Fruit fly (Drosophila melanogaster) whole organism, wandering third instar larva: ENCODE results near the gene CG9458.

ENCODE experiments used
- Abd-B ChIP-seq: fragments of >200 bp; optimal IDR thresholded peaks from 2 replicates; lab custom pipeline; 2017; ENCODE audit warnings: missing biosample characterization, missing genetic modification characterization
- CG32264 ChIP-seq: fragments of 200-800 bp; sonication (Bioruptor generic); optimal IDR thresholded peaks from 2 replicates; lab custom pipeline; 2016; ENCODE audit warnings: missing biosample characterization, missing genetic modification characterization
- CG9705 ChIP-seq: fragments of 200-800 bp; sonication (Bioruptor generic); optimal IDR thresholded peaks from 2 replicates; lab custom pipeline; 2018; ENCODE audit warnings: missing biosample characterization, mild to moderate bottlenecking, missing genetic modification characterization
- CrebA ChIP-seq: fragments of 200-800 bp; sonication (Bioruptor generic); optimal IDR thresholded peaks from 2 replicates; lab custom pipeline; 2016; ENCODE audit warnings: missing biosample characterization, mild to moderate bottlenecking, missing genetic modification characterization, borderline replicate concordance
- Dif ChIP-seq: fragments of 200-275, 200-300 bp; sonication (Bioruptor generic); optimal IDR thresholded peaks from 2 replicates; lab custom pipeline; 2018; ENCODE audit warnings: missing biosample characterization, missing genetic modification characterization; ENCODE audit not compliant: partially characterized antibody
- GATAd ChIP-seq: sonication (Bioruptor generic); optimal IDR thresholded peaks from 2 replicates; lab custom pipeline; 2016; ENCODE audit warnings: missing biosample characterization, missing genetic modification characterization
- HLH106 ChIP-seq: fragments of 200-800 bp; optimal IDR thresholded peaks from 3 replicates; lab custom pipeline; 2019; ENCODE audit warnings: missing biosample characterization, mild to moderate bottlenecking, missing genetic modification characterization, moderate library complexity
- Hnf4 ChIP-seq: fragments of 200-800 bp; sonication (Bioruptor generic); optimal IDR thresholded peaks from 2 replicates; lab custom pipeline; 2016; ENCODE audit warnings: missing biosample characterization, mild to moderate bottlenecking, missing genetic modification characterization
- Hr78 ChIP-seq: fragments of >200 bp; optimal IDR thresholded peaks from 2 replicates; lab custom pipeline; 2017; ENCODE audit warnings: missing biosample characterization, missing genetic modification characterization
- Hr83 ChIP-seq: fragments of 200-300 bp; sonication (Bioruptor generic); optimal IDR thresholded peaks from 2 replicates; lab custom pipeline; 2016; ENCODE audit warnings: missing biosample characterization, mild to moderate bottlenecking, missing genetic modification characterization, moderate library complexity; ENCODE audit not compliant: poor library complexity, severe bottlenecking
- Jra ChIP-seq: sonication (Bioruptor generic); optimal IDR thresholded peaks from 2 replicates; lab custom pipeline; 2016; ENCODE audit warnings: missing biosample characterization, missing genetic modification characterization
- Mio ChIP-seq: sonication (Bioruptor generic); optimal IDR thresholded peaks from 2 replicates; lab custom pipeline; 2016; ENCODE audit warnings: missing biosample characterization, missing genetic modification characterization
- Myc ChIP-seq: fragments of >200 bp; optimal IDR thresholded peaks from 2 replicates; lab custom pipeline; 2017
- N ChIP-seq: fragments of >200 bp; optimal IDR thresholded peaks from 2 replicates; lab custom pipeline; 2018; ENCODE audit warnings: missing biosample characterization, missing external identifiers, missing genetic modification characterization
- OdsH ChIP-seq: fragments of 200-800 bp; sonication (Bioruptor generic); optimal IDR thresholded peaks from 2 replicates; lab custom pipeline; 2016; ENCODE audit warnings: missing biosample characterization, mild to moderate bottlenecking, missing genetic modification characterization
- Rel ChIP-seq, 2 experiments: fragments of 200-800 bp; sonication (Bioruptor generic) in 1 of 2; optimal IDR thresholded peaks; 2 replicates in 1 of 2; 3 replicates in 1 of 2; lab custom pipeline; 2016 to 2019; ENCODE audit warnings: mild to moderate bottlenecking in 2 of 2, missing biosample characterization in 2 of 2, missing genetic modification characterization in 2 of 2, moderate library complexity in 1 of 2
- Sp1 ChIP-seq: fragments of 200-800 bp; sonication (Bioruptor generic); optimal IDR thresholded peaks from 3 replicates; lab custom pipeline; 2019; ENCODE audit warnings: missing biosample characterization, mild to moderate bottlenecking, missing genetic modification characterization, moderate library complexity
- br ChIP-seq: fragments of 200-800 bp; sonication (Bioruptor generic); optimal IDR thresholded peaks from 2 replicates; lab custom pipeline; 2016; ENCODE audit warnings: missing biosample characterization, missing genetic modification characterization
- dl ChIP-seq, 2 experiments: fragments of 175-275, 200-275 bp in 1 of 2; fragments of 200-275 bp in 1 of 2; sonication (Bioruptor generic); optimal IDR thresholded peaks; lab custom pipeline; 2018; ENCODE audit warnings: mild to moderate bottlenecking in 2 of 2, missing biosample characterization in 2 of 2, missing genetic modification characterization in 2 of 2, moderate library complexity in 2 of 2; ENCODE audit not compliant: partially characterized antibody in 2 of 2, insufficient read depth in 1 of 2
- dsf ChIP-seq: sonication (Bioruptor generic); optimal IDR thresholded peaks from 2 replicates; lab custom pipeline; 2016; ENCODE audit warnings: missing biosample characterization, missing genetic modification characterization, borderline replicate concordance
- ey ChIP-seq: fragments of 200-800 bp; sonication (Bioruptor generic); optimal IDR thresholded peaks from 2 replicates; lab custom pipeline; 2016; ENCODE audit warnings: missing biosample characterization, missing genetic modification characterization
- foxo ChIP-seq, 2 experiments: fragments of 200-800 bp; sonication (Bioruptor generic); optimal IDR thresholded peaks; 2 replicates in 1 of 2; 3 replicates in 1 of 2; lab custom pipeline; 2016 to 2017; ENCODE audit warnings: missing biosample characterization in 2 of 2, missing genetic modification characterization in 2 of 2
- fru ChIP-seq: fragments of 200-800 bp; sonication (Bioruptor generic); optimal IDR thresholded peaks from 3 replicates; lab custom pipeline; 2016; ENCODE audit warnings: missing biosample characterization, mild to moderate bottlenecking, missing genetic modification characterization
- h ChIP-seq: fragments of 200-800 bp; sonication (Bioruptor generic); optimal IDR thresholded peaks from 3 replicates; lab custom pipeline; 2016; ENCODE audit warnings: missing biosample characterization, mild to moderate bottlenecking, missing genetic modification characterization
- jim ChIP-seq: fragments of 175-275, 200-325 bp; sonication (Bioruptor generic); optimal IDR thresholded peaks from 2 replicates; lab custom pipeline; 2016; ENCODE audit warnings: missing biosample characterization, mild to moderate bottlenecking, missing genetic modification characterization
- lola ChIP-seq: fragments of >200 bp; optimal IDR thresholded peaks from 2 replicates; lab custom pipeline; 2017; ENCODE audit warnings: missing biosample characterization, missing genetic modification characterization
- psq ChIP-seq: fragments of 200-800 bp; sonication (Bioruptor generic); optimal IDR thresholded peaks from 3 replicates; lab custom pipeline; 2017; ENCODE audit warnings: missing biosample characterization, mild to moderate bottlenecking, missing genetic modification characterization, moderate library complexity
- rgr ChIP-seq: fragments of 200-800 bp; sonication (Bioruptor generic); optimal IDR thresholded peaks from 3 replicates; lab custom pipeline; 2016; ENCODE audit warnings: missing biosample characterization, mild to moderate bottlenecking, missing genetic modification characterization
- sage ChIP-seq: fragments of 200-800 bp; sonication (Bioruptor generic); optimal IDR thresholded peaks from 2 replicates; lab custom pipeline; 2016; ENCODE audit warnings: missing biosample characterization, mild to moderate bottlenecking, missing genetic modification characterization
- sv ChIP-seq: fragments of 200-800 bp; sonication (Bioruptor generic); optimal IDR thresholded peaks from 3 replicates; lab custom pipeline; 2016; ENCODE audit warnings: missing biosample characterization, missing genetic modification characterization
- usp ChIP-seq: fragments of >200 bp; optimal IDR thresholded peaks from 2 replicates; lab custom pipeline; 2017; ENCODE audit warnings: missing biosample characterization, missing genetic modification characterization
- woc ChIP-seq: sonication (Bioruptor generic); optimal IDR thresholded peaks from 2 replicates; lab custom pipeline; 2016; ENCODE audit warnings: missing biosample characterization, mild to moderate bottlenecking, missing genetic modification characterization

CG9458 gene

dm6 chr3R:9808946-9809545 is 10.6 kb downstream of the CG9458 start, which contains the start of gene FBXO11:
TSS of gene FBXO11 (minus strand) at chr3R:9809368.
- TF ChIP-seq usp (no peak), psq (GFP tag; lab: Kevin White, UChicago) (peak; percentile 100), N (GFP tag; lab: Kevin White, UChicago) (no peak), CrebA (GFP tag; lab: Kevin White, UChicago) (no peak), CG9705 (GFP tag; lab: Kevin White, UChicago) (peak; percentile 24), dsf (GFP tag; lab: Kevin White, UChicago) (no peak), jim (GFP tag; lab: Kevin White, UChicago) (peak; percentile 98), Sp1 (GFP tag; lab: Kevin White, UChicago) (peak; percentile 78), sage (GFP tag; lab: Kevin White, UChicago) (peak; percentile 6), br (GFP tag; lab: Kevin White, UChicago) (no peak), Dif (GFP tag; lab: Kevin White, UChicago) (no peak), foxo (GFP tag; optimal IDR thresholded peaks at IDR 0.05; lab: Kevin White, UChicago) (no peak), sv (no peak), rgr (GFP tag; lab: Kevin White, UChicago) (peak; percentile 46), Myc (lab: Kevin White, UChicago) (no peak), h (GFP tag; lab: Kevin White, UChicago) (no peak), OdsH (GFP tag; lab: Kevin White, UChicago) (peak; percentile 12), Jra (no peak), GATAd (GFP tag; lab: Kevin White, UChicago) (no peak), HLH106 (peak; percentile 10), Rel (GFP tag; optimal IDR thresholded peaks at IDR 0.05; lab: Kevin White, UChicago) (no peak), Rel (tag; optimal IDR thresholded peaks at IDR 0.05; lab: Kevin White, UChicago) (peak; percentile 95), Mio (no peak)

dm6 chr3R:9800644-9801330 is 18.9 kb downstream of the CG9458 start, which contains the start of the genes CG9467 and CG8526:
TSS of gene CG9467 (minus strand) at chr3R:9801026.
TSS of gene CG8526 (plus strand) at chr3R:9801280.
- TF ChIP-seq Hr78 (GFP tag; lab: Kevin White, UChicago): no peak
- TF ChIP-seq rgr (GFP tag; lab: Kevin White, UChicago): peak; percentile 74
- TF ChIP-seq OdsH (GFP tag; lab: Kevin White, UChicago): peak; percentile 54
- TF ChIP-seq CG9705 (GFP tag; lab: Kevin White, UChicago): peak; percentile 60
- peak; percentile 24 for TF ChIP-seq Jra
- TF ChIP-seq ey (GFP tag; lab: Kevin White, UChicago): peak; percentile 57
- no peak for TF ChIP-seq jim (GFP tag; lab: Kevin White, UChicago)
- no peak for TF ChIP-seq Mio
- no peak for TF ChIP-seq Dif (GFP tag; lab: Kevin White, UChicago)
- TF ChIP-seq psq (GFP tag; lab: Kevin White, UChicago): peak; percentile 38
- peak; percentile 82 for TF ChIP-seq woc (GFP tag; lab: Kevin White, UChicago)
- TF ChIP-seq Hnf4: no peak
- no peak for TF ChIP-seq dsf (GFP tag; lab: Kevin White, UChicago)
- peak; percentile 82 for TF ChIP-seq HLH106
- no peak for TF ChIP-seq CrebA (GFP tag; lab: Kevin White, UChicago)
- TF ChIP-seq usp: no peak
- TF ChIP-seq Rel (GFP tag; optimal IDR thresholded peaks at IDR 0.05; lab: Kevin White, UChicago): no peak
- peak; percentile 64 for TF ChIP-seq Rel (tag; optimal IDR thresholded peaks at IDR 0.05; lab: Kevin White, UChicago)
- TF ChIP-seq fru (GFP tag; lab: Kevin White, UChicago): peak; percentile 55
- peak; percentile 56 for TF ChIP-seq sv
- no peak for TF ChIP-seq N (GFP tag; lab: Kevin White, UChicago)
- peak; percentile 55 for TF ChIP-seq Myc (lab: Kevin White, UChicago)
- no peak for TF ChIP-seq Hr83
- peak; percentile 69 for TF ChIP-seq h (GFP tag; lab: Kevin White, UChicago)
- TF ChIP-seq Sp1 (GFP tag; lab: Kevin White, UChicago): peak; percentile 59
- TF ChIP-seq foxo (GFP tag; optimal IDR thresholded peaks at IDR 0.05; lab: Kevin White, UChicago): peak in 1 of 2 experiments; percentile 79
- no peak for TF ChIP-seq CG32264 (GFP tag; lab: Kevin White, UChicago)
- no peak for TF ChIP-seq lola (GFP tag; lab: Kevin White, UChicago)

- TF ChIP-seq Rel (GFP tag; optimal IDR thresholded peaks at IDR 0.05; lab: Kevin White, UChicago) (no peak), Rel (tag; optimal IDR thresholded peaks at IDR 0.05; lab: Kevin White, UChicago) (peak; percentile 41), dl (GFP tag; optimal IDR thresholded peaks at IDR 0.05; lab: Kevin White, UChicago; ENCODE audit: insufficient read depth in 1 of 2, partially characterized antibody in 2 of 2) (no peak), lola (GFP tag; lab: Kevin White, UChicago) (no peak), CrebA (GFP tag; lab: Kevin White, UChicago) (no peak), h (GFP tag; lab: Kevin White, UChicago) (peak; percentile 29), HLH106 (peak; percentile 19), sv (peak; percentile 11), Abd-B (GFP tag; lab: Kevin White, UChicago) (no peak), woc (GFP tag; lab: Kevin White, UChicago) (peak; percentile 24), foxo (GFP tag; optimal IDR thresholded peaks at IDR 0.05; lab: Kevin White, UChicago) (peak in 1 of 2 experiments; percentile 29), sage (GFP tag; lab: Kevin White, UChicago) (no peak), Hr78 (GFP tag; lab: Kevin White, UChicago) (no peak), Sp1 (GFP tag; lab: Kevin White, UChicago) (peak; percentile 11), usp (no peak)
These were observed 26.7 kb downstream of the CG9458 start, which contains the start of gene CG8516 for dm6 chr3R:9793018-9793417. TSS of gene CG8516 (plus strand) at chr3R:9793295.
